Fruit fly (Drosophila melanogaster) whole organism, prepupa: ENCODE data around the gene CG13309.

Experiments used
- CG11902 ChIP-seq: fragments of 200-800 bp; sonication (Bioruptor generic); optimal IDR thresholded peaks from 3 replicates; lab custom pipeline; 2016; ENCODE audit warnings: missing biosample characterization, missing genetic modification characterization
- CG1621 ChIP-seq: fragments of 200-800 bp; sonication (Bioruptor generic); optimal IDR thresholded peaks from 3 replicates; lab custom pipeline; 2018; ENCODE audit warnings: missing biosample characterization, mild to moderate bottlenecking, missing genetic modification characterization
- CG16779 ChIP-seq: fragments of 200-800 bp; sonication (Bioruptor generic); optimal IDR thresholded peaks from 3 replicates; lab custom pipeline; 2017; ENCODE audit warnings: missing biosample characterization, mild to moderate bottlenecking, missing genetic modification characterization
- CG3919 ChIP-seq: fragments of 200-800 bp; sonication (Bioruptor generic); optimal IDR thresholded peaks from 3 replicates; lab custom pipeline; 2016; ENCODE audit warnings: missing biosample characterization, missing genetic modification characterization
- CG7368 ChIP-seq: fragments of 200-800 bp; sonication (Bioruptor generic); optimal IDR thresholded peaks from 3 replicates; lab custom pipeline; 2016; ENCODE audit warnings: missing biosample characterization, missing genetic modification characterization
- CG8319 ChIP-seq: fragments of 200-800 bp; sonication (Bioruptor generic); optimal IDR thresholded peaks from 3 replicates; lab custom pipeline; 2016; ENCODE audit warnings: missing biosample characterization, missing genetic modification characterization
- Eip93F ChIP-seq: fragments of 200-800 bp; sonication (Bioruptor generic); optimal IDR thresholded peaks from 2 replicates; lab custom pipeline; 2016; ENCODE audit warnings: missing biosample characterization, mild to moderate bottlenecking, missing genetic modification characterization
- Gug ChIP-seq: fragments of 200-800 bp; sonication (Bioruptor generic); IDR thresholded peaks from 2 replicates; pipeline ENCODE4 v1.3.6; 2022; ENCODE audit warnings: missing biosample characterization, missing genetic modification characterization
- Hr38 ChIP-seq: sonication (Bioruptor generic); optimal IDR thresholded peaks from 2 replicates; lab custom pipeline; 2016; ENCODE audit warnings: missing biosample characterization, missing genetic modification characterization
- Met ChIP-seq: fragments of 200-800 bp; sonication (Bioruptor generic); optimal IDR thresholded peaks from 3 replicates; lab custom pipeline; 2016; ENCODE audit warnings: missing biosample characterization, missing genetic modification characterization
- OdsH ChIP-seq: fragments of 200-800 bp; sonication (Bioruptor generic); optimal IDR thresholded peaks from 3 replicates; lab custom pipeline; 2016; ENCODE audit warnings: missing biosample characterization, missing genetic modification characterization
- achi ChIP-seq: fragments of 200-800 bp; sonication (Bioruptor generic); optimal IDR thresholded peaks from 3 replicates; lab custom pipeline; 2016; ENCODE audit warnings: missing biosample characterization, missing genetic modification characterization
- acj6 ChIP-seq: fragments of 200-800 bp; sonication (Bioruptor generic); optimal IDR thresholded peaks from 3 replicates; lab custom pipeline; 2016; ENCODE audit warnings: missing biosample characterization, missing genetic modification characterization
- fkh ChIP-seq: fragments of 200-800 bp; sonication (Bioruptor generic); optimal IDR thresholded peaks from 3 replicates; lab custom pipeline; 2017; ENCODE audit warnings: missing biosample characterization, mild to moderate bottlenecking, missing genetic modification characterization, moderate library complexity

- no peak for TF ChIP-seq CG7368 (GFP tag; lab: Kevin White, UChicago)
- no peak for TF ChIP-seq acj6 (GFP tag; lab: Kevin White, UChicago)
- TF ChIP-seq Hr38, result no peak
- peak; percentile 87 for TF ChIP-seq fkh (GFP tag; lab: Kevin White, UChicago)
- TF ChIP-seq CG1621 (tag; lab: Kevin White, UChicago), result no peak
- TF ChIP-seq CG16779 (tag; lab: Kevin White, UChicago), result no peak
- TF ChIP-seq Gug, result no peak
- no peak for TF ChIP-seq Eip93F (GFP tag; lab: Kevin White, UChicago)
- no peak for TF ChIP-seq CG3919
- TF ChIP-seq CG8319 (GFP tag; lab: Kevin White, UChicago), result no peak
- TF ChIP-seq CG11902, result no peak
- TF ChIP-seq OdsH, result no peak
- no peak for TF ChIP-seq achi (GFP tag; lab: Kevin White, UChicago)
- TF ChIP-seq Met (GFP tag; lab: Kevin White, UChicago), result no peak
These were observed 24.3 kb downstream of the CG13309 start for dm6 chr3L:8834486-8834885.
